Worm (Caenorhabditis elegans) whole organism, L4/young adult: Measurements from ENCODE around the gene eas-1.

ENCODE experiments used
- W03F9.2 ChIP-seq: fragments of 150-350 bp; optimal IDR thresholded peaks from 2 replicates; lab custom pipeline; 2014; ENCODE audit warnings: missing biosample characterization, missing genetic modification characterization
- dao-5 ChIP-seq: sonication (generic microtip); optimal IDR thresholded peaks from 2 replicates; lab custom pipeline; 2016; ENCODE audit warnings: missing genotype, missing genetic modification characterization, moderate library complexity, missing compliant biosample characterization
- him-1 ChIP-seq: sonication (generic microtip); optimal IDR thresholded peaks from 2 replicates; lab custom pipeline; 2016; ENCODE audit warnings: missing genotype, missing genetic modification reagents, missing genetic modification characterization, missing compliant biosample characterization

The eas-1 gene

ce11 chrII:4755654-4756053, 15.4 kb downstream of the eas-1 start:
- no peak for TF ChIP-seq him-1 (tag; lab: Kevin White, UChicago)
- TF ChIP-seq W03F9.2 (tag; lab: Kevin White, UChicago) = no peak
- TF ChIP-seq dao-5 = no peak

- TF ChIP-seq W03F9.2 (tag; lab: Kevin White, UChicago) (no peak), dao-5 (no peak), him-1 (tag; lab: Kevin White, UChicago) (no peak)
Measured at ce11 chrII:4756751-4757150, 16.5 kb downstream of the eas-1 start, which contains the start of gene C27D9.2. TSS of gene C27D9.2 (minus strand) at chrII:4756851.

ce11 chrII:4758462-4758861, 18.2 kb downstream of the eas-1 start, which contains the start of gene F26G1.3:
TSS of gene F26G1.3 (plus strand) at chrII:4758762.
- TF ChIP-seq him-1 (tag; lab: Kevin White, UChicago) = no peak
- no peak for TF ChIP-seq dao-5
- TF ChIP-seq W03F9.2 (tag; lab: Kevin White, UChicago) = no peak

ce11 chrII:4759835-4760234, 19.6 kb downstream of the eas-1 start:
- TF ChIP-seq dao-5 = no peak
- no peak for TF ChIP-seq W03F9.2 (tag; lab: Kevin White, UChicago)
- no peak for TF ChIP-seq him-1 (tag; lab: Kevin White, UChicago)

- TF ChIP-seq him-1 (tag; lab: Kevin White, UChicago) = no peak
- no peak for TF ChIP-seq W03F9.2 (tag; lab: Kevin White, UChicago)
- no peak for TF ChIP-seq dao-5
Measured at ce11 chrII:4761020-4761419, 20.8 kb downstream of the eas-1 start.

- no peak for TF ChIP-seq him-1 (tag; lab: Kevin White, UChicago)
- TF ChIP-seq W03F9.2 (tag; lab: Kevin White, UChicago) = no peak
- TF ChIP-seq dao-5 = no peak
Measured at ce11 chrII:4762574-4763285, 22.5 kb downstream of the eas-1 start, which contains the start of gene F26G1.2. TSS of gene F26G1.2 (plus strand) at chrII:4763081.

ce11 chrII:4766284-4766683, 26.1 kb downstream of the eas-1 start, which contains the start of gene ttm-2:
TSS of gene ttm-2 (minus strand) at chrII:4766384.
- TF ChIP-seq W03F9.2 (tag; lab: Kevin White, UChicago) (no peak), dao-5 (no peak), him-1 (tag; lab: Kevin White, UChicago) (no peak)

- TF ChIP-seq dao-5 (no peak), him-1 (tag; lab: Kevin White, UChicago) (no peak), W03F9.2 (tag; lab: Kevin White, UChicago) (no peak)
Measured at ce11 chrII:4767612-4768011, 27.4 kb downstream of the eas-1 start.

ce11 chrII:4769096-4769495, 28.9 kb downstream of the eas-1 start:
- TF ChIP-seq him-1 (tag; lab: Kevin White, UChicago) = no peak
- no peak for TF ChIP-seq W03F9.2 (tag; lab: Kevin White, UChicago)
- no peak for TF ChIP-seq dao-5

ce11 chrII:4769886-4770285, 29.7 kb downstream of the eas-1 start:
- TF ChIP-seq him-1 (tag; lab: Kevin White, UChicago) = no peak
- TF ChIP-seq W03F9.2 (tag; lab: Kevin White, UChicago) = no peak
- no peak for TF ChIP-seq dao-5

ce11 chrII:4771282-4771681, 31.1 kb downstream of the eas-1 start, which contains the start of gene F26G1.5:
TSS of gene F26G1.5 (minus strand) at chrII:4771382.
- TF ChIP-seq dao-5 (no peak), him-1 (tag; lab: Kevin White, UChicago) (no peak), W03F9.2 (tag; lab: Kevin White, UChicago) (no peak)

ce11 chrII:4772441-4772840, 32.2 kb downstream of the eas-1 start:
- no peak for TF ChIP-seq W03F9.2 (tag; lab: Kevin White, UChicago)
- TF ChIP-seq him-1 (tag; lab: Kevin White, UChicago) = no peak
- no peak for TF ChIP-seq dao-5

ce11 chrII:4773891-4774432, 33.8 kb downstream of the eas-1 start, which contains the start of the genes F26G1.9 and F26G1.10:
TSS of gene F26G1.9 (minus strand) at chrII:4773991.
TSS of gene F26G1.10 (plus strand) at chrII:4774382.
- TF ChIP-seq him-1 (tag; lab: Kevin White, UChicago) (no peak), W03F9.2 (tag; lab: Kevin White, UChicago) (no peak), dao-5 (no peak)

- no peak for TF ChIP-seq dao-5
- no peak for TF ChIP-seq him-1 (tag; lab: Kevin White, UChicago)
- TF ChIP-seq W03F9.2 (tag; lab: Kevin White, UChicago) = no peak
Measured at ce11 chrII:4775802-4776201, 35.6 kb downstream of the eas-1 start.
